Worm (Caenorhabditis elegans) whole organism, young adult: ENCODE data around the gene F14E5.8.
A peak's percentile ranks its signal among the peaks of the same experiment; 100 is the strongest.

Experiments used
- B0336.3 ChIP-seq: fragments of 200-800 bp; sonication (Bioruptor generic); IDR thresholded peaks from 2 replicates; pipeline ENCODE4 v1.3.6; 2022; ENCODE audit warnings: missing genetic modification characterization, missing compliant biosample characterization
- F10E7.11 ChIP-seq: sonication (generic microtip); optimal IDR thresholded peaks from 2 replicates; lab custom pipeline; 2017; ENCODE audit warnings: mild to moderate bottlenecking, missing genetic modification characterization, moderate library complexity, missing compliant biosample characterization
- F37B4.10 ChIP-seq: fragments of 200-800 bp; sonication (Bioruptor generic); IDR thresholded peaks from 2 replicates; pipeline ENCODE4 v1.3.6; 2022; ENCODE audit warnings: missing genetic modification characterization, missing compliant biosample characterization
- F39B2.1 ChIP-seq: fragments of 200-800 bp; sonication (Bioruptor generic); IDR thresholded peaks from 2 replicates; pipeline ENCODE4 v1.3.6; 2022; ENCODE audit warnings: missing genetic modification reagents, missing genetic modification characterization, missing compliant biosample characterization
- F49E8.2 ChIP-seq: sonication (generic microtip); optimal IDR thresholded peaks from 3 replicates; lab custom pipeline; 2017; ENCODE audit warnings: missing genetic modification characterization, mild to moderate bottlenecking, missing compliant biosample characterization, antibody characterized with exemption, moderate library complexity; ENCODE audit not compliant: insufficient read depth
- F55B11.4 ChIP-seq: sonication (generic microtip); optimal IDR thresholded peaks from 2 replicates; lab custom pipeline; 2016; ENCODE audit warnings: missing compliant biosample characterization, missing genetic modification characterization, borderline replicate concordance; ENCODE audit not compliant: insufficient read depth
- F57C9.4 ChIP-seq: sonication (generic microtip); optimal IDR thresholded peaks from 2 replicates; lab custom pipeline; 2017; ENCODE audit warnings: mild to moderate bottlenecking, missing genetic modification characterization, missing compliant biosample characterization
- Y79H2A.3 ChIP-seq: fragments of 200-800 bp; sonication (Bioruptor generic); conservative IDR thresholded peaks from 2 replicates; pipeline ENCODE4 v1.3.6; 2022; ENCODE audit warnings: missing genetic modification reagents, missing genetic modification characterization, missing compliant biosample characterization
- ama-1 ChIP-seq, 3 experiments: fragments of 150-350 bp in 1 of 3; sonication (generic microtip) in 2 of 3; optimal IDR thresholded peaks; 2 replicates each; lab custom pipeline; 2014 to 2018; ENCODE audit warnings: missing biosample characterization in 2 of 3, missing genetic modification characterization in 2 of 3, missing genetic modification reagents in 2 of 3
- aptf-3 ChIP-seq: fragments of 200-800 bp; sonication (Bioruptor generic); IDR thresholded peaks from 2 replicates; pipeline ENCODE4 v1.3.6; 2022; ENCODE audit warnings: missing genetic modification characterization, missing compliant biosample characterization
- atf-7 ChIP-seq: sonication (generic microtip); optimal IDR thresholded peaks from 2 replicates; lab custom pipeline; 2017; ENCODE audit warnings: mild to moderate bottlenecking, missing genetic modification characterization, missing compliant biosample characterization
- attf-5 ChIP-seq: fragments of 200-800 bp; sonication (Bioruptor generic); optimal IDR thresholded peaks from 2 replicates; lab custom pipeline; 2018; ENCODE audit warnings: mild to moderate bottlenecking, missing genetic modification characterization, missing compliant biosample characterization
- ccch-3 ChIP-seq: fragments of 200-800 bp; sonication (Bioruptor generic); optimal IDR thresholded peaks from 2 replicates; lab custom pipeline; 2018; ENCODE audit warnings: mild to moderate bottlenecking, missing genetic modification characterization, missing compliant biosample characterization
- ceh-79 ChIP-seq: sonication (generic microtip); optimal IDR thresholded peaks from 2 replicates; lab custom pipeline; 2017; ENCODE audit warnings: mild to moderate bottlenecking, missing genetic modification characterization, missing compliant biosample characterization
- dpff-1 ChIP-seq: sonication (generic microtip); optimal IDR thresholded peaks from 2 replicates; lab custom pipeline; 2017; ENCODE audit warnings: mild to moderate bottlenecking, missing genetic modification characterization, missing compliant biosample characterization
- egrh-3 ChIP-seq: fragments of 200-800 bp; sonication (Bioruptor generic); IDR thresholded peaks from 2 replicates; pipeline ENCODE4 v1.3.6; 2022; ENCODE audit warnings: missing genetic modification reagents, missing genetic modification characterization, missing compliant biosample characterization
- hlh-12 ChIP-seq: sonication (generic microtip); optimal IDR thresholded peaks from 2 replicates; lab custom pipeline; 2016; ENCODE audit warnings: missing genetic modification characterization, missing compliant biosample characterization
- hsf-1 ChIP-seq: fragments of 200-800 bp; sonication (Bioruptor generic); IDR thresholded peaks from 2 replicates; pipeline ENCODE4 v1.3.6; 2022; ENCODE audit warnings: missing genetic modification reagents, missing genetic modification characterization, missing compliant biosample characterization
- let-526 ChIP-seq: fragments of 200-800 bp; sonication (Bioruptor generic); IDR thresholded peaks from 2 replicates; pipeline ENCODE4 v1.3.6; 2022; ENCODE audit warnings: missing genetic modification reagents, missing genetic modification characterization, missing compliant biosample characterization
- let-607 ChIP-seq, 2 experiments: fragments of 200-800 bp in 1 of 2; sonication (Bioruptor generic) in 1 of 2; sonication (generic microtip) in 1 of 2; optimal IDR thresholded peaks; 2 replicates each; lab custom pipeline; 2016 to 2018; ENCODE audit warnings: mild to moderate bottlenecking in 2 of 2, missing compliant biosample characterization in 2 of 2, missing genetic modification characterization in 2 of 2, moderate library complexity in 2 of 2, missing genotype in 1 of 2
- lin-35 ChIP-seq, 3 experiments: fragments of 150-350 bp in 2 of 3; sonication (generic microtip) in 1 of 3; optimal IDR thresholded peaks; 2 replicates each; lab custom pipeline; 2014 to 2018; ENCODE audit warnings: missing biosample characterization in 3 of 3, missing genetic modification characterization in 3 of 3, missing genetic modification reagents in 3 of 3
- lin-40 ChIP-seq: sonication (generic microtip); optimal IDR thresholded peaks from 2 replicates; lab custom pipeline; 2016; ENCODE audit warnings: missing genetic modification characterization, mild to moderate bottlenecking, missing compliant biosample characterization, missing genotype, missing genetic modification reagents
- lsy-27 ChIP-seq: sonication (generic microtip); optimal IDR thresholded peaks from 2 replicates; lab custom pipeline; 2017; ENCODE audit warnings: missing genetic modification characterization, mild to moderate bottlenecking, missing compliant biosample characterization, antibody characterized with exemption, missing genotype, borderline replicate concordance; ENCODE audit not compliant: insufficient read depth
- madf-10 ChIP-seq: sonication (generic microtip); optimal IDR thresholded peaks from 2 replicates; lab custom pipeline; 2016; ENCODE audit warnings: mild to moderate bottlenecking, missing genetic modification characterization, missing compliant biosample characterization
- mel-28 ChIP-seq: sonication (generic microtip); optimal IDR thresholded peaks from 2 replicates; lab custom pipeline; 2016; ENCODE audit warnings: borderline replicate concordance, mild to moderate bottlenecking, missing genetic modification characterization, missing compliant biosample characterization
- nhr-120 ChIP-seq: fragments of 200-800 bp; sonication (Bioruptor generic); IDR thresholded peaks from 2 replicates; pipeline ENCODE4 v1.3.6; 2022; ENCODE audit warnings: missing genetic modification characterization, missing compliant biosample characterization
- nhr-90 ChIP-seq: sonication (generic microtip); optimal IDR thresholded peaks from 2 replicates; lab custom pipeline; 2016; ENCODE audit warnings: missing genotype, mild to moderate bottlenecking, missing genetic modification characterization, missing compliant biosample characterization
- pbrm-1 ChIP-seq: fragments of 200-800 bp; sonication (Bioruptor generic); IDR thresholded peaks from 2 replicates; pipeline ENCODE4 v1.3.6; 2022; ENCODE audit warnings: missing genetic modification reagents, missing genetic modification characterization, missing compliant biosample characterization
- rcor-1 ChIP-seq: fragments of 200-800 bp; sonication (Bioruptor generic); IDR thresholded peaks from 2 replicates; pipeline ENCODE4 v1.3.6; 2022; ENCODE audit warnings: missing genetic modification reagents, missing genetic modification characterization, missing compliant biosample characterization
- rec-8 ChIP-seq, 2 experiments: sonication (generic microtip); optimal IDR thresholded peaks; 2 replicates each; lab custom pipeline; 2016; ENCODE audit warnings: mild to moderate bottlenecking in 2 of 2, missing genetic modification characterization in 2 of 2, missing genetic modification reagents in 2 of 2, missing genotype in 2 of 2, missing biosample characterization in 1 of 2, missing compliant biosample characterization in 1 of 2, moderate library complexity in 1 of 2
- repo-1 ChIP-seq: sonication (generic microtip); optimal IDR thresholded peaks from 2 replicates; lab custom pipeline; 2017; ENCODE audit warnings: mild to moderate bottlenecking, missing genetic modification characterization, missing compliant biosample characterization
- sea-2 ChIP-seq: fragments of 200-800 bp; sonication (Bioruptor generic); IDR thresholded peaks from 2 replicates; pipeline ENCODE4 v1.3.6; 2022; ENCODE audit warnings: missing genetic modification characterization, missing compliant biosample characterization
- snpc-1.3 ChIP-seq: sonication (generic microtip); optimal IDR thresholded peaks from 2 replicates; lab custom pipeline; 2017; ENCODE audit warnings: missing genetic modification characterization, mild to moderate bottlenecking, missing compliant biosample characterization, antibody characterized with exemption, moderate library complexity, missing genotype, missing genetic modification reagents; ENCODE audit not compliant: insufficient read depth
- tbx-9 ChIP-seq: sonication (generic microtip); optimal IDR thresholded peaks from 2 replicates; lab custom pipeline; 2016; ENCODE audit warnings: borderline replicate concordance, missing genetic modification characterization, inconsistent platforms, missing compliant biosample characterization
- xnd-1 ChIP-seq: sonication (generic microtip); optimal IDR thresholded peaks from 2 replicates; lab custom pipeline; 2016; ENCODE audit warnings: missing genotype, missing genetic modification reagents, missing genetic modification characterization, missing compliant biosample characterization
- zim-3 ChIP-seq: sonication (generic microtip); optimal IDR thresholded peaks from 2 replicates; lab custom pipeline; 2017; ENCODE audit warnings: mild to moderate bottlenecking, missing genetic modification characterization, moderate library complexity, missing compliant biosample characterization
- ztf-18 ChIP-seq: sonication (generic microtip); optimal IDR thresholded peaks from 2 replicates; lab custom pipeline; 2016; ENCODE audit warnings: missing genotype, mild to moderate bottlenecking, missing genetic modification characterization, missing compliant biosample characterization
- ztf-22 ChIP-seq: fragments of 200-800 bp; sonication (Bioruptor generic); optimal IDR thresholded peaks from 2 replicates; lab custom pipeline; 2018; ENCODE audit warnings: mild to moderate bottlenecking, missing genetic modification characterization, moderate library complexity, missing compliant biosample characterization
- ztf-26 ChIP-seq: sonication (generic microtip); optimal IDR thresholded peaks from 2 replicates; lab custom pipeline; 2017; ENCODE audit warnings: missing genetic modification characterization, missing compliant biosample characterization
- ztf-28 ChIP-seq: fragments of 200-800 bp; sonication (Bioruptor generic); IDR thresholded peaks from 2 replicates; pipeline ENCODE4 v1.3.6; 2022; ENCODE audit warnings: missing genetic modification reagents, missing genetic modification characterization, missing compliant biosample characterization
- ztf-6 ChIP-seq: fragments of 200-800 bp; sonication (Bioruptor generic); IDR thresholded peaks from 2 replicates; pipeline ENCODE4 v1.3.6; 2022; ENCODE audit warnings: missing genetic modification reagents, missing genetic modification characterization, missing compliant biosample characterization

The F14E5.8 gene

DNA sequence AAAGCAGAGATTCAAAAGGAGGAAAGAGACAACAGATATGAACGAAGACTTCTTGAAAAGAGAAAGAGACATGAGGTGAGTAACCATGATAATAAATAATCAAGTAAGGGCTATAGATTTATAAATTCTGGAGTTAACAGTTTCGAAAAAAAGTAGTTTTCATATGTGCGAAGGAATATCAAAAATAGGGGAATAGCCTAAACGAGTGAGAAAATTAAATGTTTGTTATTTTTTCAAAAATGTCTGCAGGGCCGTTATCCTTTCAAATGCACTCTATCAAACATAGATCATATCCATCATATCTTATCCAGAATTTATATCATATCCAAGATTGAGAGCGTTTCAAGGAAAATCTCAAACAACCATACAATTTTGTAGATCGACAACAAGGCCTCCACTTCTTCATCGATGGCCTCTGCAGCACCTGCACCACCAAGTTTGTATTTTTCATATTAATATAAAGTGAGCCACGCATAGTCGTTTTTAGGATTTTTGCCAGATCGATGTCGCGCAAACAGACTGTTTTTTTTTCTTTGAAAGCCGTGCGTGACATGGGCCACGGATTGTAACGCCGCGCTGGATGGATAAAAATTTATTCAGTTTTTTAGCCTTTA lies 984 bp downstream of the F14E5.8 start:
- TF ChIP-seq F49E8.2 (tag; lab: Kevin White, UChicago) (peak; percentile 19), sea-2 (no peak), aptf-3 (GFP tag; lab: Robert Waterston, UW) (no peak)

DNA sequence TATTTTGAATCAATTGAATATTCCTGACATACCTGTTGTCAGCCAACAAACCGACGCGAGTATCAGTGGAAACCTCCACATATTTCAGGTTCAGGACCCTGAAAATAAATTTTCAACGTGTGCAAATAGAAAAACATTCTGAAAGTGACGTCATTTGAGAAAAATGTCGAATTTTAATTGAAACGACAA lies 8.8 kb downstream of the F14E5.8 start, which contains the start of gene F14E5.2:
TSS of gene F14E5.2 (minus strand) at position 101 of the 189 bp plus-strand sequence.
- no peak for TF ChIP-seq hlh-12 (tag; lab: Kevin White, UChicago)
- no peak for TF ChIP-seq F49E8.2 (tag; lab: Kevin White, UChicago)
- no peak for TF ChIP-seq ztf-26 (tag; lab: Kevin White, UChicago)
- no peak for TF ChIP-seq rec-8 (tag; optimal IDR thresholded peaks at IDR 0.05; lab: Kevin White, UChicago)

DNA sequence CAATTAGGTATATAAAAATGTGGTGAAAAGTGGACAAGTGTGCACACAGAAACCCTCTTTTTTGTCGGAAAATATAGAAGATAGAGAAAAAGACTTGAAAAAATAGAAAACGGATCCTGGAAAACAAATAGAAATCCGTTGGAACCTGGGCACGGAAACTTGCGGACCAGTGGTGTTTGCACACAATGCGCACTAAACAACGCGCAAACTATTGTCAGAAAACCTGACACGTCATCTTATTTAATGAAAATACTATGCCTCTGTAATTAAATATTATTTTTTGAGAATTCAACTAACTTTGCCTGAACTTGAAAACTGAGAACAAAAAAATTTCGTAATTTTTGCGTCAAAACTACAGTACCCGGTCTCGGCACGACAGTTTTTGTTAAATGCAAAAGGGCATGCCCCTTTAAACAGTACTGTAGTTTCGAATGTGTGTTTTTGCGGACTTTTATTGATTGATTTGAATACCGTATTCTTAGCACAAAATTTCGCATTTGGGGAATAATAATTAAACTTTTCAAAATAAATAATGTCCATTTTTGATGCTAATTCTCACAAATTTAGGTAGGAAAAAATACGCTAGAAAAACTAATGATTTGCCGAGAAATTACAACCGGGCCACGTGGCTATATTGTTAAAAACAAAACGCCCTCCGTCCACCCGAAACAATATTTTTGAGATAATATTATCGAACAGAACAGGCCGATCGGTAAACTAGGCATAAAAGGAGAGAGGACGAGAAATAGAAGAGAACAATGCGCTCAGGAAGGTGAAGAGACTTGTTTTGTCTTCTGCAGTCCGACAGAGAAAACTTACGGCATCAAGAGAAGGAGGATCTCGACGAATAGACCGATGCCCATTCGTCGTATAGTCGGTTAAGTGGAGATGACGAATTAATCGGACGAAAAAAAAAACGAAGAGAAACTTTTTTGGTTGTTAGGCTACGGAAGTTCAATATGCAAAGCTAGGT lies 9.3 kb downstream of the F14E5.8 start:
- TF ChIP-seq ama-1 (optimal IDR thresholded peaks at IDR 0.05; lab: Kevin White, UChicago) (no peak), ama-1 (GFP tag; optimal IDR thresholded peaks at IDR 0.05; lab: Kevin White, UChicago) (no peak), attf-5 (GFP tag; lab: Kevin White, UChicago) (no peak), ccch-3 (GFP tag; lab: Kevin White, UChicago) (no peak), aptf-3 (GFP tag; lab: Robert Waterston, UW) (no peak), hsf-1 (no peak), dpff-1 (no peak), xnd-1 (tag; lab: Kevin White, UChicago) (peak; percentile 75), ceh-79 (tag; lab: Kevin White, UChicago) (no peak), F10E7.11 (tag; lab: Kevin White, UChicago) (no peak), madf-10 (tag; lab: Kevin White, UChicago) (no peak), atf-7 (tag; lab: Kevin White, UChicago) (no peak), lin-35 (GFP tag; optimal IDR thresholded peaks at IDR 0.05; lab: Kevin White, UChicago) (no peak), ztf-28 (GFP tag; lab: Robert Waterston, UW) (no peak), Y79H2A.3 (GFP tag; lab: Robert Waterston, UW) (no peak), repo-1 (tag; lab: Kevin White, UChicago) (no peak), egrh-3 (GFP tag; lab: Robert Waterston, UW) (no peak), nhr-120 (GFP tag; lab: Robert Waterston, UW) (no peak), ztf-18 (no peak), F49E8.2 (tag; lab: Kevin White, UChicago) (peak; percentile 72), F37B4.10 (GFP tag; lab: Robert Waterston, UW) (no peak), rcor-1 (GFP tag; lab: Robert Waterston, UW) (no peak), pbrm-1 (GFP tag; lab: Robert Waterston, UW) (no peak), mel-28 (tag; lab: Kevin White, UChicago) (no peak), let-607 (tag; optimal IDR thresholded peaks at IDR 0.05; lab: Kevin White, UChicago) (peak; percentile 79 to 85), F57C9.4 (tag; lab: Kevin White, UChicago) (no peak), F55B11.4 (tag; lab: Kevin White, UChicago) (no peak), ztf-22 (GFP tag; lab: Kevin White, UChicago) (no peak), zim-3 (tag; lab: Kevin White, UChicago) (no peak), nhr-90 (tag; lab: Kevin White, UChicago) (no peak), snpc-1.3 (tag; lab: Kevin White, UChicago) (no peak), ztf-6 (GFP tag; lab: Robert Waterston, UW) (no peak), let-526 (GFP tag; lab: Robert Waterston, UW) (no peak), lsy-27 (tag; lab: Kevin White, UChicago) (no peak), B0336.3 (GFP tag; lab: Robert Waterston, UW) (no peak), lin-40 (tag; lab: Kevin White, UChicago) (no peak), F39B2.1 (GFP tag; lab: Robert Waterston, UW) (no peak), tbx-9 (tag; lab: Kevin White, UChicago) (no peak)
